Worm (Caenorhabditis elegans): ENCODE measurements around the gene clec-125.

Gene clec-125

ce11 chrII:3523547-3523946 is 7.7 kb downstream of the clec-125 start (continued):
- TF ChIP-seq ceh-27 (GFP tag; optimal IDR thresholded peaks at IDR 0.05) (peak; percentile 72), B0261.1 (tag; optimal IDR thresholded peaks at IDR 0.05) (peak; percentile 42), ekl-4 (GFP tag; IDR thresholded peaks at IDR 0.05) (peak; percentile 60; the same call in 1 of the 2 replicates), pbrm-1 (GFP tag; IDR thresholded peaks at IDR 0.05) (peak; percentile 74; the same call in 1 of the 2 replicates), C06A6.2 (GFP tag; conservative IDR thresholded peaks at IDR 0.05) (peak; percentile 81), ceh-91 (GFP tag; IDR thresholded peaks at IDR 0.05) (peak; percentile 38; the same call in 1 of the 2 replicates), dox-1 (GFP tag; IDR thresholded peaks at IDR 0.05) (peak; percentile 76), F33H1.4 (GFP tag; IDR thresholded peaks at IDR 0.05) (peak; percentile 50; the same call in 1 of the 2 replicates), K11D2.4 (GFP tag; IDR thresholded peaks at IDR 0.05) (peak; percentile 90), hmg-1.2 (GFP tag; IDR thresholded peaks at IDR 0.05) (peak; percentile 94), attf-3 (GFP tag; conservative IDR thresholded peaks at IDR 0.05) (peak; percentile 71), D2030.7 (GFP tag; IDR thresholded peaks at IDR 0.05) (peak; percentile 62), rcor-1 (GFP tag; IDR thresholded peaks at IDR 0.05) (peak; percentile 55), ceh-100 (GFP tag; IDR thresholded peaks at IDR 0.05) (peak; percentile 68), ZK185.1 (tag; optimal IDR thresholded peaks at IDR 0.05; ENCODE audit: poor library complexity, severe bottlenecking) (peak; percentile 51), lsl-1 (GFP tag; optimal IDR thresholded peaks at IDR 0.05) (peak; percentile 63), Y67H2A.10 (GFP tag; conservative IDR thresholded peaks at IDR 0.05) (0 out of 2 replicates have a peak, but pooled peaks have one; percentile 9), egrh-3 (GFP tag; IDR thresholded peaks at IDR 0.05) (0 out of 2 replicates have a peak, but pooled peaks have one; percentile 17), cebp-1 (GFP tag; IDR thresholded peaks at IDR 0.05) (peak; percentile 58), cebp-1 (tag; optimal IDR thresholded peaks at IDR 0.05) (peak; percentile 62), B0019.2 (GFP tag; conservative IDR thresholded peaks at IDR 0.05) (peak; percentile 51; the same call in 1 of the 2 replicates)

ce11 chrII:3524097-3524496 is 8.3 kb downstream of the clec-125 start, which contains the start of gene col-72:
col-72 (minus strand) TSS chrII:3524197.
- no peak for TF ChIP-seq nfyb-1 (GFP tag; IDR thresholded peaks at IDR 0.05)

- TF ChIP-seq Y67H2A.10 (GFP tag; conservative IDR thresholded peaks at IDR 0.05), result no peak
- no peak for TF ChIP-seq bed-2 (GFP tag; IDR thresholded peaks at IDR 0.05)
- TF ChIP-seq die-1 (tag; optimal IDR thresholded peaks at IDR 0.05), result no peak
- TF ChIP-seq sptf-2 (GFP tag; optimal IDR thresholded peaks at IDR 0.05), result no peak
- TF ChIP-seq tbx-9 (tag; optimal IDR thresholded peaks at IDR 0.05; ENCODE audit: borderline replicate concordance), result no peak
- TF ChIP-seq ceh-91 (GFP tag; IDR thresholded peaks at IDR 0.05), result no peak
- TF ChIP-seq tlf-1 (GFP tag; optimal IDR thresholded peaks at IDR 0.05), result no peak
These were observed 11.7 kb downstream of the clec-125 start for ce11 chrII:3527460-3527859.

- TF ChIP-seq snpc-4 (GFP tag; optimal IDR thresholded peaks at IDR 0.05) (no peak), snpc-4 (tag; optimal IDR thresholded peaks at IDR 0.05) (no peak), cebp-2 (GFP tag; IDR thresholded peaks at IDR 0.05) (0 out of 2 replicates have a peak, but pooled peaks have one; percentile 53)
These were observed 12.5 kb downstream of the clec-125 start, which contains the start of gene ncs-6 for ce11 chrII:3528256-3528655. ncs-6 (minus strand) TSS chrII:3528516.

ce11 chrII:3540151-3540550 is 24.3 kb downstream of the clec-125 start:
- TF ChIP-seq egrh-3 (GFP tag; IDR thresholded peaks at IDR 0.05) (peak; percentile 42; the same call in 1 of the 2 replicates), Y95B8A.8 (GFP tag; IDR thresholded peaks at IDR 0.05) (no peak), gei-17 (GFP tag; optimal IDR thresholded peaks at IDR 0.05) (no peak), nfya-1 (tag; optimal IDR thresholded peaks at IDR 0.05; ENCODE audit: borderline replicate concordance, insufficient read depth) (no peak), cebp-1 (GFP tag; IDR thresholded peaks at IDR 0.05) (no peak), cebp-1 (tag; optimal IDR thresholded peaks at IDR 0.05) (no peak), zfh-2 (GFP tag; conservative IDR thresholded peaks at IDR 0.05) (peak; percentile 69), snpc-1.1 (tag; optimal IDR thresholded peaks at IDR 0.05; ENCODE audit: insufficient read depth) (no peak), mcd-1 (GFP tag; IDR thresholded peaks at IDR 0.05) (0 out of 2 replicates have a peak, but pooled peaks have one; percentile 18)
